Fruit fly (Drosophila melanogaster): ENCODE data around the gene CG3226.

Gene CG3226

DNA sequence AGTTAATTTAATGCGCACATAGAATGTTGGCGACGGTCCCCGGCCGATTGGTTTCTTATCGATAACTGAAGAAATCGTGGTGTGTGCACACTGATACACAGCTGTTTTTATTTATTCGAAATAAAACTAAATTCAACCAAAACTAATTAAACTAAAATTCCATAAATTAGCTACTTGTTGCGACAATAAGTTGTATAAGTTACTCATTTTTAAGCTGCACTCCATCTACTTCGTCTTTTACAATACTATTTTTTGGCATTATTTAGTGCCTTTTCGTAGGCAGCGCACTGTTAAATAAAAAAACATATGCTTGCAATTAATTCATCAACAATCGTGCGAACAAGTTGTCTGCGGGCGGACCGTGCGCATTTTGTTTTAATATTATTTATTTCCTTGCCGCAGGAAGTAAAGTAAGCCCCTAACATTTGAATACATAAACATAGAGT, 7.4 kb upstream of the CG3226 start, which contains the start of the genes CG3224 and Ctr1A (continued):
- TF ChIP-seq maf-S (GFP tag; optimal IDR thresholded peaks at IDR 0.05) (no peak), BEAF-32 (GFP tag; optimal IDR thresholded peaks at IDR 0.05) (peak; percentile 57), Poxn (GFP tag; IDR thresholded peaks at IDR 0.05) (no peak), ERR (GFP tag; optimal IDR thresholded peaks at IDR 0.05) (no peak), salm (tag; optimal IDR thresholded peaks at IDR 0.05) (no peak), NfI (GFP tag; optimal IDR thresholded peaks at IDR 0.05) (no peak), bsh (GFP tag; optimal IDR thresholded peaks at IDR 0.05) (no peak), Ssrp (tag; optimal IDR thresholded peaks at IDR 0.05) (no peak), zf30C (GFP tag; optimal IDR thresholded peaks at IDR 0.05) (peak; percentile 23), Nf-YC (tag; optimal IDR thresholded peaks at IDR 0.05) (peak; percentile 3), MTF-1 (GFP tag; optimal IDR thresholded peaks at IDR 0.05; ENCODE audit: borderline replicate concordance) (no peak), eyg (GFP tag; optimal IDR thresholded peaks at IDR 0.05) (no peak), gem (tag; optimal IDR thresholded peaks at IDR 0.05) (peak; percentile 5), unc-4 (GFP tag; IDR thresholded peaks at IDR 0.05; ENCODE audit: partially characterized antibody) (peak; percentile 54; the same call in 1 of the 2 replicates), tgo (GFP tag; IDR thresholded peaks at IDR 0.05) (no peak), Hr51 (GFP tag; optimal IDR thresholded peaks at IDR 0.05) (peak in 1 of 2 experiments; percentile 17), Doc2 (GFP tag; IDR thresholded peaks at IDR 0.05) (no peak), CG31441 (GFP tag; IDR thresholded peaks at IDR 0.05) (0 out of 2 replicates have a peak, but pooled peaks have one; percentile 16), CG9797 (GFP tag; optimal IDR thresholded peaks at IDR 0.05) (peak; percentile 69), scrt (GFP tag; optimal IDR thresholded peaks at IDR 0.05) (no peak), Atf3 (GFP tag; optimal IDR thresholded peaks at IDR 0.05) (no peak), CG18619 (GFP tag; optimal IDR thresholded peaks at IDR 0.05) (no peak), twi (tag; optimal IDR thresholded peaks at IDR 0.05) (peak; percentile 72), Hr39 (optimal IDR thresholded peaks at IDR 0.05) (no peak), Mes4 (GFP tag; optimal IDR thresholded peaks at IDR 0.05) (no peak), Med (GFP tag) (peak; percentile 74), CG10979 (tag; optimal IDR thresholded peaks at IDR 0.05) (no peak), CG9876 (GFP tag; optimal IDR thresholded peaks at IDR 0.05) (no peak), Sin3A (optimal IDR thresholded peaks at IDR 0.05) (peak; percentile 20), cas (GFP tag; IDR thresholded peaks at IDR 0.05) (no peak), mirr (GFP tag; optimal IDR thresholded peaks at IDR 0.05) (peak; percentile 12), trem (tag; optimal IDR thresholded peaks at IDR 0.05) (peak; percentile 76), jumu (GFP tag; optimal IDR thresholded peaks at IDR 0.05) (no peak), YL-1 (GFP tag; optimal IDR thresholded peaks at IDR 0.05) (peak; percentile 64), mam (GFP tag; optimal IDR thresholded peaks at IDR 0.05) (no peak), yki (optimal IDR thresholded peaks at IDR 0.05) (no peak), CG13894 (tag; optimal IDR thresholded peaks at IDR 0.05) (no peak), dm (GFP tag; optimal IDR thresholded peaks at IDR 0.05) (peak; percentile 16), Hmx (GFP tag; optimal IDR thresholded peaks at IDR 0.05) (no peak), CG12104 (GFP tag; optimal IDR thresholded peaks at IDR 0.05) (no peak), CG10543 (GFP tag; optimal IDR thresholded peaks at IDR 0.05) (peak; percentile 7), CG16863 (GFP tag; optimal IDR thresholded peaks at IDR 0.05) (no peak), CG11696 (GFP tag; IDR thresholded peaks at IDR 0.05) (no peak), CG3281 (GFP tag; optimal IDR thresholded peaks at IDR 0.05) (no peak), CG3065 (GFP tag; optimal IDR thresholded peaks at IDR 0.05) (no peak), Camta (GFP tag; optimal IDR thresholded peaks at IDR 0.05) (no peak)

Data from whole organism, embryonic.